Worm (Caenorhabditis elegans): ENCODE measurements around the gene nas-33.

The nas-33 gene

DNA sequence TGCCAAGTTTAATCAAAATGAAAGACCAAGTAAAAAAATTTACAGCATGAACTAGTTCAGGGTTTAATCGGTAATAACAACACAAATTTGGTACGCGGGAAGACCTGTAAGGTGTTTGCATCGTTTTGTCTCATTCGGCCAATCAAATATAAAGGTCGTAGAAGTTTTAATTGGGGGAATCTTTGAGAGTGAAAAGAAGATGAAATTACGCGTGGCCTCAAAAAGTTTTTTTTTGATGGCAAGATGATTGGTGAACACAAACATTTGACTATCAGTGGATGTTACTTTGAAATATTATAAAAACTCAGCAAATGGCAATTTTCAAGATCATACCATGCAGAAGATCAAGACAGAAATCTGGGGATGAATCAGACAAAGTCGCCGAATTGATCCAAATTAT, at the start of gene nas-33:
nas-33 (minus strand) TSS at position 101 of the 400 bp plus-strand sequence.
- TF ChIP-seq W03F9.2 (tag; optimal IDR thresholded peaks at IDR 0.05) (no peak), him-1 (tag; optimal IDR thresholded peaks at IDR 0.05) (no peak), dao-5 (tag; optimal IDR thresholded peaks at IDR 0.05) (no peak)

- no peak for TF ChIP-seq dao-5 (tag; optimal IDR thresholded peaks at IDR 0.05)
- TF ChIP-seq W03F9.2 (tag; optimal IDR thresholded peaks at IDR 0.05), result no peak
- no peak for TF ChIP-seq him-1 (tag; optimal IDR thresholded peaks at IDR 0.05)
These were observed 48.1 kb upstream of the nas-33 start for ce11 chrX:6503148-6503547.

DNA sequence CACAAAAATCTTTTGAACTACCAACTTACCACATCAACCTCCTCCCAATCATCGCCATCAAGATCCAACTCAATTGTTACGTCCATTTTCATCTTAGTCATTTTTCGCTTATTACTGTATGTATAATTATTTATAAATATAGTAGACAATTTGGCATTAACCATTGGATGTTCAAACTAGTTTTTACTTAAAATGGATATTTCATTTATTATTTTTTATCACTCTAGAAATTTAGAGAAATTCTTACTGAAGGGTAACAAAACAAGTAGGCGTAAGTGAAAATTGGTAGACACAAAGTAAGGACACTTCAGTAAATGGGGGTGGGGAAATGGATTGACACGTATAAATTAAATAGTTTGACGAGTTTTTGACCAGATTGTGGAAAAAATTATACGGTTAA, 44.7 kb upstream of the nas-33 start, which contains the start of gene actl-1:
actl-1 (minus strand) TSS at position 101 of the 400 bp plus-strand sequence.
- TF ChIP-seq dao-5 (tag; optimal IDR thresholded peaks at IDR 0.05) (no peak), him-1 (tag; optimal IDR thresholded peaks at IDR 0.05) (no peak), W03F9.2 (tag; optimal IDR thresholded peaks at IDR 0.05) (no peak)

- no peak for TF ChIP-seq him-1 (tag; optimal IDR thresholded peaks at IDR 0.05)
- no peak for TF ChIP-seq W03F9.2 (tag; optimal IDR thresholded peaks at IDR 0.05)
- TF ChIP-seq dao-5 (tag; optimal IDR thresholded peaks at IDR 0.05), result no peak
These were observed 29.7 kb upstream of the nas-33 start, which contains the start of gene gar-1 for ce11 chrX:6484780-6485179. TSS of gene gar-1 (minus strand) at chrX:6484880.

DNA sequence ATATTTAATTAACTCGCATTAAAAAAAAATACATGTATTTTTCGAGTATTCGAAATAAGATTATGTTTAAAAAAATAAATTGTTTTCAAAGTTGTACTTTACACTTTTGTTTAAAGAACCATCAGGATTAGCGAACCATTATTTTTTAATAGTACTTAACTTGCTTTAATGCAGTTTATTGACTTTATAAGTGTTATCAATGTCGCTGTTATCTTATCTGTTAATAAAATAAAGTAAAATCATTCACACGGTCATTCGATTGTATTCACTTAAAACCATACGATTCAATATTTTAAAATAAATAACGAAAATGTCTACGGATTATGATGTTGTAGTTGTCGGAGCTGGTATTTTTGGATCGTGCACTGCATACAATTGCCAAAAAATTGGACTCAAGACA, 21.5 kb upstream of the nas-33 start, which contains the start of gene C15B12.1:
C15B12.1 (plus strand) TSS at position 271 of the 400 bp plus-strand sequence.
- TF ChIP-seq W03F9.2 (tag; optimal IDR thresholded peaks at IDR 0.05) (no peak), him-1 (tag; optimal IDR thresholded peaks at IDR 0.05) (no peak), dao-5 (tag; optimal IDR thresholded peaks at IDR 0.05) (no peak)

- TF ChIP-seq dao-5 (tag; optimal IDR thresholded peaks at IDR 0.05), result no peak
These were observed 18.7 kb upstream of the nas-33 start, which contains the start of the genes C15B12.4 and C15B12.8 for ce11 chrX:6473698-6474314. TSS of gene C15B12.4 (minus strand) at chrX:6473748. TSS of gene C15B12.8 (plus strand) at chrX:6474264.

- TF ChIP-seq W03F9.2 (tag; optimal IDR thresholded peaks at IDR 0.05), result no peak
- no peak for TF ChIP-seq dao-5 (tag; optimal IDR thresholded peaks at IDR 0.05)
- no peak for TF ChIP-seq him-1 (tag; optimal IDR thresholded peaks at IDR 0.05)
These were observed 13.4 kb upstream of the nas-33 start, which contains the start of gene C15B12.9 for ce11 chrX:6468499-6468898. TSS of gene C15B12.9 (plus strand) at chrX:6468799.

ce11 chrX:6467462-6467861, 12.4 kb upstream of the nas-33 start, which contains the start of gene C15B12.3:
TSS of gene C15B12.3 (minus strand) at chrX:6467562.
- no peak for TF ChIP-seq W03F9.2 (tag; optimal IDR thresholded peaks at IDR 0.05)
- TF ChIP-seq dao-5 (tag; optimal IDR thresholded peaks at IDR 0.05), result no peak
- no peak for TF ChIP-seq him-1 (tag; optimal IDR thresholded peaks at IDR 0.05)

ce11 chrX:6462995-6463462, 8.0 kb upstream of the nas-33 start, which contains the start of gene C15B12.2:
TSS of gene C15B12.2 (plus strand) at chrX:6463412.
- TF ChIP-seq dao-5 (tag; optimal IDR thresholded peaks at IDR 0.05) (no peak), him-1 (tag; optimal IDR thresholded peaks at IDR 0.05) (no peak), W03F9.2 (tag; optimal IDR thresholded peaks at IDR 0.05) (no peak)

DNA sequence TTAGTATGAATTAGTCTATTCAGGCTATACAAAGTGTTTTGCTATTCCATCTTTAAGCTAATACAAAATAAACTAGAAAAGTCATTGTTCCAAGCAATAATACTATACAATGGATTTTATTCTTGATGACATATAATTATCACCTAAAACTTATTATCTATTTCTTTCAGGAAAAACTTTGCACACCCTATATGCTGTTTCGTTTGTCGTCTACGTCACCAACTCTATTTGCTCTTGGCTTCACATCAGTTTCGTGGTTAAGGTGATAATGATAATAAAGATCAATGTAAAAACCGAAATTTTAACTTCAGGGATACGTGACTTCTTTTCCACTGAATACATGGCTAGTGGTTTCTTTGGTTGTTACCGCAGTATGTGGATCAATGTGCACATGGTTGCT, 7.4 kb upstream of the nas-33 start:
- TF ChIP-seq W03F9.2 (tag; optimal IDR thresholded peaks at IDR 0.05) (no peak), him-1 (tag; optimal IDR thresholded peaks at IDR 0.05) (no peak)

DNA sequence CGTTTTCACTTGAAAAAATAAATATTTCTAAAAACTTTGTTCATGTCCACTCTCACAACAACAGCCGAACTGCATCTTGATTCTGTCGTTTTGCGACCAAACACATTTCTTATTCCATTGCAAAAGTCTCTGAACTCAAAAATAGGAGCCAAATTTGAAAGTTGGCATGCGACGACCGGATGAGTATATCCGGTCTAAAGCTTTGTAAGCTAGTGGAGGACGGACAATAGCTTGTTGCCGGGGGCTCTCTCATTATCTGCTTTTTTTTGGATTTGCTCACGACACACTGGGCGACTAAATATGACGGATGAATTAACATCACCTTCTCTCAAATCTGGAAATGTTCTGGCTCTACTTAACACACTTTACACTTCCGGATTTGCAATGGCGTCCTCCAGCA, 6.7 kb upstream of the nas-33 start, which contains the start of gene K04E7.1:
K04E7.1 (plus strand) TSS at position 301 of the 400 bp plus-strand sequence.
- TF ChIP-seq dao-5 (tag; optimal IDR thresholded peaks at IDR 0.05), result no peak
- TF ChIP-seq him-1 (tag; optimal IDR thresholded peaks at IDR 0.05), result no peak
- no peak for TF ChIP-seq W03F9.2 (tag; optimal IDR thresholded peaks at IDR 0.05)

DNA sequence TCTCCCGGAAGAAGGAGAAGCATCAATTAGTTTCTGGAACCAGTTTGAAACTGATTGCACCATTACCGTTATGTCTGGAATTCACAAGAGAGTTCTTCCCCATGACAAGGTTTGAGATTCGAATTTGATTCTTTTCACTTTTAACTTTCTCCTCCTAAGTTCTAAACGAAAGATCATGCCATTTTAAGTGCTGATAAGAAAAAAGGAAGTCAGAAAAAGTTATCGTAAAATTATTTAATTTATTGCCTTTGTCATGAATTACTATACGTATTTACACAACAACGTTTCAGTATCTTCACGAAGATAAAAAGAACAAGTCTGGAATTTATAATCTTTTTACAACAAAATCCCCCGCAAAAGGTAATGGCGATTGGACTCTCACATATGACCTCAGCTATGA, 5.1 kb upstream of the nas-33 start:
- TF ChIP-seq dao-5 (tag; optimal IDR thresholded peaks at IDR 0.05) (no peak), W03F9.2 (tag; optimal IDR thresholded peaks at IDR 0.05) (no peak)

DNA sequence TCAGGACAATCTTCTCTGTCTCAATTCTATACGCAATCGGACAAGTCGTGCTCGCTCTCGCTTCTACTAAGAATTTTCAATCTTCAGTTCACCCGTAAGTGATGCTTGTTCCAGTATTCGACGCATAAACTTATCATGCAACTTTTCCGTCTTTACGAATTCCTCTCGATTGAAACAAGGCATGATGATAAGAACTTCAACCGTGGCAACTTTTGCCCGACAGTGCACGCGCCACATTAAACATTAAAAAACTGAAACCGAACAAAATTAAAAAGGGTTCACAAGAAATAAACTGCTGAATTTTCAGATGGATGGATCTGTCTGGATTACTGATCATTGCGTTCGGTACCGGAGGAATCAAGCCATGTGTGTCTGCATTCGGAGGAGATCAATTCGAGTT, 3.4 kb upstream of the nas-33 start:
- TF ChIP-seq him-1 (tag; optimal IDR thresholded peaks at IDR 0.05), result no peak
- no peak for TF ChIP-seq dao-5 (tag; optimal IDR thresholded peaks at IDR 0.05)
- no peak for TF ChIP-seq W03F9.2 (tag; optimal IDR thresholded peaks at IDR 0.05)

DNA sequence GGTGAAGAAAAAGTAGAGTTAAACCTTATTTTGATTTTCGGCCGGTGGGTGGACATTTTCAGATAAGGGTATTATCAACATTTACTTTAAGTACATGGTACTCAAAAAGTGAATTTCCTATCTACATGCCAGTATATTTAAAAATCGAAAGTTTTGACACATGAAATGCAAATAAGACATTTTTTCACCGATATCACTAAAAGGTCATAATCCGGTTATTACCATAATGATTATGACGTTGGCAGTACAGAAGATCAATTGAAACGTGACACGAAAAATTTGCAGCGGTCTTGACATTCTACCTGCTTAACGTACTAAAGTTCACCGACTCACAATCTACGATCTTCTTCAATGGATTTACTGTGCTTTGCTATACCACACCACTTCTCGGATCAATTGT, 2.9 kb upstream of the nas-33 start:
- TF ChIP-seq W03F9.2 (tag; optimal IDR thresholded peaks at IDR 0.05), result no peak
- TF ChIP-seq dao-5 (tag; optimal IDR thresholded peaks at IDR 0.05), result no peak
- no peak for TF ChIP-seq him-1 (tag; optimal IDR thresholded peaks at IDR 0.05)

DNA sequence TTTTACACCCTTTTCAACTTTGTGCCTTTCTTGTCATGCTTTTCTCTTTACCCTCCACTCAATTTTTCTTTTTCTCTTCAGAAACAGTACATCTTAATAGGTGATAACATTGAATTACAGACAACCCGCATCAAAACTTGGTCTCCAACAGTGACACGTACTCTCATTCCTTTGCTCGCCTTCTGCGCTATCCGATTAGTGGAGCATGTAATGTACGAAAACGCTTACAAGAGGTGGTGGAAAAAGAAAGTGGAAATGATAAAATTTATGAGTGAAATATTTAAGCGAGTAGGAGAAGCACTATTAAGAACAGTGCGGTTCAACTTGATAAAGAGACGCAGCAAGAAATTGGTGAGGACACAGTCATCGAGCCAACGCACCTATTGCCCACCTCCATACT, 1.5 kb upstream of the nas-33 start, which contains the start of gene pept-1:
pept-1 (plus strand) TSS at position 306 of the 400 bp plus-strand sequence.
- TF ChIP-seq dao-5 (tag; optimal IDR thresholded peaks at IDR 0.05), result no peak
- no peak for TF ChIP-seq W03F9.2 (tag; optimal IDR thresholded peaks at IDR 0.05)
- TF ChIP-seq him-1 (tag; optimal IDR thresholded peaks at IDR 0.05), result no peak
